Worm (Caenorhabditis elegans): ENCODE measurements around the gene pcs-1.

DNA sequence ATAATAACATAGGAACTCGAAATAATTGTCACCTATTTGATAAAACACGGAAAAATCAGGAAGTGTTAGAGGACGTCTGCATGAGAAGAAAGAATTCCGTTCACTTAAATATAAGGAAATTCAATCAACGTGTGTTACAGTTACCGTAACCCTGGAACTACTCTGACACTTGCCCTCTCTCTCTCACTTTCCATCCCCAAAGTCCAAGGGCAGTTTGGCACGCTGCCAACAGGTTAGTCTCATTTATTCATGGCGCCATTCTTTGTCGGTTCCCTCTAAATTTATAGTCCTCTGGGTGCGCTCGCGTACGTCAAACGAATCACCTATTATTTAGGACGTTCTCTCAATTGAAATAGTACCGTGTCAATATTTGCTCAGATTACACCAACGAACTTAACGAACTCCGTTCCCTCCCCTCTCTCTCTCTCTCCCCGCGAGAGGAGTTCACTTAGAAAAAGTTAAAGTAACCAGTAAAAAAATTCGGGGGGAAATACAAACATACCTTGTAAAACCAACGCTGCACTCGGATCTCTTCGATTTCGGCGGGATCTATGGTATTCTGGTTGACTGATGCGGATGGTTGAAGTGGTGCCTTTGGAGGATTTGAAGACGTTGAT lies 43.2 kb upstream of the pcs-1 start:
- TF ChIP-seq ham-2 (GFP tag; optimal IDR thresholded peaks at IDR 0.05) (no peak), nhr-237 (tag; optimal IDR thresholded peaks at IDR 0.05) (no peak), pha-4 (tag; optimal IDR thresholded peaks at IDR 0.05) (no peak), ceh-39 (tag; optimal IDR thresholded peaks at IDR 0.05) (no peak), elt-3 (tag; optimal IDR thresholded peaks at IDR 0.05) (no peak), nhr-28 (tag; optimal IDR thresholded peaks at IDR 0.05) (no peak), nhr-12 (tag; optimal IDR thresholded peaks at IDR 0.05) (no peak), mep-1 (tag; optimal IDR thresholded peaks at IDR 0.05) (no peak)
